Worm (Caenorhabditis elegans): Measurements from ENCODE around the gene frm-7.

DNA sequence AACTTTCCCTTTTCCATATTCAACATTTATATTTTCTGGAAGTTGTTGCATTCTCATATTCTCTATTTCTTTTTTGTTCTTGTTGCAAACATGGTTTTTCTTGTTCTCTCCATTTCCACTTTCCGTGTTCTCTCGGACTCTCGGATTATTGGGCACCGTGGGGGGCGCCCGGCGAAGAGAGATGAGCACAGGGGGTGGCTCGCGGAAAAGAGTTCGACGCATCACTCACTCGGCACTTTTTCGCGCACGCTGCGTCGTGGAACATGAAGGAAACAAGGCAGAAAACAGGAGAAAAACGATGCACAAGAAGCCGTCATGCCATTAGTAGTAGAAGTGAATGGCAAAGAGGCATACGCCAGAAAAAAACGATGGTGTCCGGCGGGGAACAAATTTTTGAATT lies 24.4 kb downstream of the frm-7 start:
- TF ChIP-seq unc-130 (GFP tag; optimal IDR thresholded peaks at IDR 0.05) = no peak
- TF ChIP-seq ztf-3 (GFP tag; optimal IDR thresholded peaks at IDR 0.05) = no peak
- no peak for TF ChIP-seq F10E7.11 (tag; optimal IDR thresholded peaks at IDR 0.05)
- TF ChIP-seq pbrm-1 (GFP tag; IDR thresholded peaks at IDR 0.05) = no peak
- no peak for TF ChIP-seq ama-1 (optimal IDR thresholded peaks at IDR 0.05)
- no peak for TF ChIP-seq ama-1 (GFP tag; optimal IDR thresholded peaks at IDR 0.05)
- no peak for TF ChIP-seq cebp-2 (GFP tag; IDR thresholded peaks at IDR 0.05)
- no peak for TF ChIP-seq pha-4 (tag; optimal IDR thresholded peaks at IDR 0.05)
- no peak for TF ChIP-seq F23B12.7 (tag; optimal IDR thresholded peaks at IDR 0.05; ENCODE audit: insufficient read depth)
